Worm (Caenorhabditis elegans): ENCODE measurements around the gene F56F10.1.
A peak's percentile ranks its signal among the peaks of the same experiment; 100 is the strongest.

The F56F10.1 gene

ce11 chrX:873634-874033 lies 1.2 kb downstream of the F56F10.1 start:
- no peak for TF ChIP-seq nhr-237 (tag; optimal IDR thresholded peaks at IDR 0.05)
- TF ChIP-seq lin-39 (tag; optimal IDR thresholded peaks at IDR 0.05), result no peak
- TF ChIP-seq egl-27 (tag; optimal IDR thresholded peaks at IDR 0.05), result no peak
- TF ChIP-seq nfya-1 (tag; optimal IDR thresholded peaks at IDR 0.05; ENCODE audit: insufficient read depth), result no peak
- TF ChIP-seq R02D3.7 (tag; optimal IDR thresholded peaks at IDR 0.05), result no peak
- TF ChIP-seq elt-2 (tag; optimal IDR thresholded peaks at IDR 0.05), result no peak
- no peak for TF ChIP-seq nhr-67 (tag; optimal IDR thresholded peaks at IDR 0.05)
- TF ChIP-seq ama-1 (optimal IDR thresholded peaks at IDR 0.05), result no peak
- no peak for TF ChIP-seq daf-12 (tag; optimal IDR thresholded peaks at IDR 0.05)
- TF ChIP-seq sea-2 (GFP tag; optimal IDR thresholded peaks at IDR 0.05), result no peak
- TF ChIP-seq snpc-4 (tag; optimal IDR thresholded peaks at IDR 0.05), result no peak
- no peak for TF ChIP-seq ceh-9 (tag; optimal IDR thresholded peaks at IDR 0.05)
- TF ChIP-seq pqm-1 (tag; optimal IDR thresholded peaks at IDR 0.05), result no peak
- no peak for TF ChIP-seq eor-1 (tag; optimal IDR thresholded peaks at IDR 0.05)

- TF ChIP-seq lin-39 (tag; optimal IDR thresholded peaks at IDR 0.05) (peak; percentile 87), pqm-1 (tag; optimal IDR thresholded peaks at IDR 0.05) (peak; percentile 34), ceh-9 (tag; optimal IDR thresholded peaks at IDR 0.05) (no peak), skn-1 (tag; optimal IDR thresholded peaks at IDR 0.05) (peak; percentile 65), elt-2 (tag; optimal IDR thresholded peaks at IDR 0.05) (peak; percentile 51), jun-1 (tag; optimal IDR thresholded peaks at IDR 0.05) (peak; percentile 34), nhr-67 (tag; optimal IDR thresholded peaks at IDR 0.05) (no peak), pha-4 (tag; optimal IDR thresholded peaks at IDR 0.05) (peak; percentile 91), ceh-16 (tag; optimal IDR thresholded peaks at IDR 0.05) (no peak), hmg-11 (tag; optimal IDR thresholded peaks at IDR 0.05) (peak; percentile 70), nhr-77 (tag; optimal IDR thresholded peaks at IDR 0.05) (no peak), eor-1 (tag; optimal IDR thresholded peaks at IDR 0.05) (no peak), unc-62 (GFP tag; optimal IDR thresholded peaks at IDR 0.05) (no peak), nhr-23 (tag; optimal IDR thresholded peaks at IDR 0.05) (peak; percentile 76), unc-39 (tag; optimal IDR thresholded peaks at IDR 0.05) (no peak), tbx-2 (tag; optimal IDR thresholded peaks at IDR 0.05) (no peak), elt-3 (tag; optimal IDR thresholded peaks at IDR 0.05) (no peak), zag-1 (tag; optimal IDR thresholded peaks at IDR 0.05) (no peak), nhr-43 (tag; optimal IDR thresholded peaks at IDR 0.05; ENCODE audit: poor library complexity, severe bottlenecking) (no peak), sea-2 (GFP tag; optimal IDR thresholded peaks at IDR 0.05) (no peak), nhr-25 (tag; optimal IDR thresholded peaks at IDR 0.05) (peak; percentile 93), ama-1 (optimal IDR thresholded peaks at IDR 0.05) (no peak), nhr-11 (tag; optimal IDR thresholded peaks at IDR 0.05) (no peak), daf-12 (tag; optimal IDR thresholded peaks at IDR 0.05) (no peak), ceh-28 (tag; optimal IDR thresholded peaks at IDR 0.05) (no peak), R02D3.7 (tag; optimal IDR thresholded peaks at IDR 0.05) (no peak), ZK546.5 (tag; optimal IDR thresholded peaks at IDR 0.05) (no peak), ceh-82 (tag; optimal IDR thresholded peaks at IDR 0.05) (no peak), nfya-1 (tag; optimal IDR thresholded peaks at IDR 0.05; ENCODE audit: insufficient read depth) (peak; percentile 73), elt-1 (tag; optimal IDR thresholded peaks at IDR 0.05) (peak; percentile 44), lsy-12 (tag; optimal IDR thresholded peaks at IDR 0.05) (no peak), aly-2 (tag; optimal IDR thresholded peaks at IDR 0.05) (no peak), egl-27 (tag; optimal IDR thresholded peaks at IDR 0.05) (no peak), nhr-28 (tag; optimal IDR thresholded peaks at IDR 0.05) (no peak), fos-1 (tag; optimal IDR thresholded peaks at IDR 0.05) (no peak), ztf-4 (tag; optimal IDR thresholded peaks at IDR 0.05) (no peak), nhr-76 (tag; optimal IDR thresholded peaks at IDR 0.05) (no peak), snpc-4 (tag; optimal IDR thresholded peaks at IDR 0.05) (peak; percentile 45), mml-1 (tag; optimal IDR thresholded peaks at IDR 0.05) (no peak), egl-5 (tag; optimal IDR thresholded peaks at IDR 0.05) (peak; percentile 63), nhr-237 (tag; optimal IDR thresholded peaks at IDR 0.05) (no peak), lin-15B (tag; optimal IDR thresholded peaks at IDR 0.05) (peak; percentile 85), ztf-11 (tag; optimal IDR thresholded peaks at IDR 0.05) (no peak), fkh-10 (GFP tag; optimal IDR thresholded peaks at IDR 0.05) (no peak), mdl-1 (tag; optimal IDR thresholded peaks at IDR 0.05) (no peak), nhr-12 (tag; optimal IDR thresholded peaks at IDR 0.05) (no peak), fkh-2 (tag; optimal IDR thresholded peaks at IDR 0.05) (no peak)
Observed at ce11 chrX:876935-877334, 4.5 kb downstream of the F56F10.1 start, which contains the start of gene ZC13.1. Gene ZC13.1 (plus strand): TSS chrX:877239.
